Fruit fly (Drosophila melanogaster) Kc167 (cell line): ENCODE results near the gene D19A.

Source experiments
- Myc ChIP-seq: fragments of >200 bp; optimal IDR thresholded peaks from 2 replicates; lab custom pipeline; 2017; ENCODE audit warnings: missing external identifiers
- Sin3A ChIP-seq: fragments of >200 bp; optimal IDR thresholded peaks from 2 replicates; lab custom pipeline; 2018; ENCODE audit warnings: missing external identifiers
- h ChIP-seq: fragments of >200 bp; optimal IDR thresholded peaks from 3 replicates; lab custom pipeline; 2018; ENCODE audit warnings: missing external identifiers
- insv ChIP-seq: fragments of >200 bp; optimal IDR thresholded peaks from 3 replicates; lab custom pipeline; 2018; ENCODE audit warnings: missing external identifiers
- psq ChIP-seq: fragments of >200 bp; optimal IDR thresholded peaks from 2 replicates; lab custom pipeline; 2017; ENCODE audit warnings: missing external identifiers
- ttk ChIP-seq: sonication (Bioruptor generic); optimal IDR thresholded peaks from 2 replicates; lab custom pipeline; 2017; ENCODE audit warnings: missing external identifiers

The D19A gene

DNA sequence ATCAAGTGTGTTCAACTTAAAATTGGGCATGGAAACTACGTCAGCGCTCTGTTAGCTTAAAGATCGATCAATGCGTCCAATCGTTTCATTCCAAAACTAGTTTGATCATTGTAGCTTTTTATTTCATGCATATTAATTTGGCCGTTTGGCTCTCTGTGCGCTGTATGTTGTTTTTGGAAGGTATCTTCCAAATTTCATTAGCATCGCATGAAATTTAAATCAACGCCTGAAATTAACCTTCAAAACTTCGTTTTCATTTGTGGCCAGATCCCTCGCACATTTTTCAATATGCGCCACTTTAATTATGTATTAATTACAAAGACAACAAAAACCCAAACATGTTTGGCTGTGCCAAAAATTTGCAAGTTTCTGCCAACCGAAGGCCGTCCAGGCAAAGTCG is 50.3 kb downstream of the D19A start:
- TF ChIP-seq psq (no peak), insv (no peak), h (lab: Kevin White, UChicago) (no peak), Sin3A (lab: Kevin White, UChicago) (no peak), Myc (no peak), ttk (no peak)

- TF ChIP-seq ttk (no peak), Myc (no peak)
Observed at dm6 chr3L:6138018-6138417, 50.9 kb downstream of the D19A start, which contains the start of gene Lcp65Ae. Lcp65Ae (minus strand) TSS chr3L:6138118.

DNA sequence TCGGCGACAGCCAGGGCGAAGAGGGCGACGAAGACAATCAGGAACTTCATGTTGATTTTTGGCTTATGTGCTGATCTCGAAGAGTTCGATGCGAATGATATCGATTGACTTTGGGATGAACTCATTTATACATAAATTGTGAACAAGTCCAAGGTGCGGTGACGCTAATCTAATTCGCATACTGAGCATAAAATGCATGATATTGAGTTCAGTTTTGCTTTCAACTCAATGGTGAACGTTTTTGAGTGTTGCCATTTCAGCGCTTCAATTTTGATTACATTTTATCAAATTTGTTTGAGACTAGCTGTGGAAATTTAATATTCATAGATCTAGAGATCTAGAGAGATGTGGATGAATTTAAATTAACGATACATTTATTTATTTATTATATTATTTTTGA is 52.2 kb downstream of the D19A start, which contains the start of gene Lcp65Af:
Gene Lcp65Af (minus strand): TSS at position 101 of the 400 bp plus-strand sequence.
- TF ChIP-seq ttk (no peak), h (lab: Kevin White, UChicago) (no peak), psq (no peak), insv (no peak), Myc (no peak), Sin3A (lab: Kevin White, UChicago) (no peak)
